Worm (Caenorhabditis elegans): ENCODE data around the gene pap-2.

- no peak for TF ChIP-seq flt-1 (GFP tag; IDR thresholded peaks at IDR 0.05)
- no peak for TF ChIP-seq med-1 (GFP tag; optimal IDR thresholded peaks at IDR 0.05; ENCODE audit: insufficient read depth)
- TF ChIP-seq tab-1 (GFP tag; IDR thresholded peaks at IDR 0.05), result no peak
- no peak for TF ChIP-seq cog-1 (tag; optimal IDR thresholded peaks at IDR 0.05)
- TF ChIP-seq ztf-29 (GFP tag; IDR thresholded peaks at IDR 0.05), result no peak
- no peak for TF ChIP-seq T22C8.4 (GFP tag; IDR thresholded peaks at IDR 0.05)
Observed at ce11 chrII:9602566-9602965, 6.6 kb downstream of the pap-2 start.

Data from whole organism, midembryonic.